Fruit fly (Drosophila melanogaster): ENCODE measurements around the gene CG9150.

DNA sequence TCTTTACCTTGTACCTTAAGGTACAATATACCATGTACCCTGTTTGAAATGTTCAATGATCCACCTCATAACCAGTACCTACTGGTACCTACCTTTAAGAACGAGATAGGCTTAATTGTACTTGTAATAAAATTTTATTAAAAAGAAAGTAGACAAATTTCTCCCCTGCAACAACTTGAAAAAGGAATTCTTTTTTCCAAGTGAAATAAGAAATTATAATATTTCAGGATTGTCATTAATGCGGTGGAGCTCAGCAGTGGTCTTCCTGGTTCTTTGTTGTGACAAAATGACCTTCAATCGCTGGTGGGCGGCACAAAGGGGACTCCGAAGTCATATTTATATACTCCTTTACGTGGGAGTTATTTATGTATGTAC is 30.9 kb upstream of the CG9150 start:
- TF ChIP-seq br (GFP tag; optimal IDR thresholded peaks at IDR 0.05) (no peak), rgr (GFP tag; optimal IDR thresholded peaks at IDR 0.05) (no peak), dmrt93B (GFP tag; optimal IDR thresholded peaks at IDR 0.05) (no peak), Myc (optimal IDR thresholded peaks at IDR 0.05) (no peak), Abd-B (GFP tag; optimal IDR thresholded peaks at IDR 0.05) (no peak), psq (GFP tag; optimal IDR thresholded peaks at IDR 0.05) (no peak), Jra (GFP tag; optimal IDR thresholded peaks at IDR 0.05) (no peak), h (GFP tag; optimal IDR thresholded peaks at IDR 0.05) (no peak), CG9705 (GFP tag; optimal IDR thresholded peaks at IDR 0.05) (no peak), GATAd (GFP tag; optimal IDR thresholded peaks at IDR 0.05) (no peak), brk (GFP tag; optimal IDR thresholded peaks at IDR 0.05) (no peak), pan (optimal IDR thresholded peaks at IDR 0.05) (no peak)

All from whole organism, wandering third instar larva.